Worm (Caenorhabditis elegans): Measurements from ENCODE around the gene atg-13.

atg-13 gene

ce11 chrIII:8199060-8199459 is 41.1 kb upstream of the atg-13 start:
- no peak for TF ChIP-seq snpc-4 (tag; optimal IDR thresholded peaks at IDR 0.05)

ce11 chrIII:8191695-8192094 is 33.7 kb upstream of the atg-13 start, which contains the start of gene C50C3.1:
C50C3.1 (plus strand) TSS chrIII:8191995.
- no peak for TF ChIP-seq unc-30 (tag; optimal IDR thresholded peaks at IDR 0.05)
- TF ChIP-seq efl-1 (optimal IDR thresholded peaks at IDR 0.05), result peak in 1 of 2 experiments; percentile 17
- no peak for TF ChIP-seq efl-1 (GFP tag; optimal IDR thresholded peaks at IDR 0.05 in 1 of 2)
- no peak for TF ChIP-seq hpl-2 (GFP tag; optimal IDR thresholded peaks at IDR 0.05)

DNA sequence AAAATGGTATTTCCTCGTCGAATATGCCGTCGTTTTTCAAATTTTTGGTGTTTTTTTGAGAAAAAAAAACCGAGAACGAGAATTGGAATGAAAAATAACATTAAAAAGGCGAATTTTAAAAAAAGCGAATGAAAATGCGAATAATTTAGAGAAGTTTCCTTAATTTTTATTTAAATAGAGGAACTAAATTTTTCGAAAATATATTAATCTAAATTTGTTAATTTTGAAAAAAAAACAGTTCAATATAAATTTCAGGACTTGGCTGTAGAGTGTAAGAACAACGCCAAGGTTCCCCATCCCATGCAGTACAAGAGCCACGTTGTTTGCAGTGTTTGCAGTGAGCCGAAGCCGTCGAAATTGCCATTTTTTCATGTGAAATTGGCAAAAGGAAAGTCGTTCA is 32.5 kb upstream of the atg-13 start, which contains the start of gene C50C3.19:
TSS of gene C50C3.19 (plus strand) at position 301 of the 400 bp plus-strand sequence.
- TF ChIP-seq swsn-7 (tag; optimal IDR thresholded peaks at IDR 0.05) (no peak), lin-35 (GFP tag; optimal IDR thresholded peaks at IDR 0.05) (no peak), ceh-63 (GFP tag; optimal IDR thresholded peaks at IDR 0.05) (no peak), unc-98 (GFP tag; IDR thresholded peaks at IDR 0.05) (no peak), lin-39 (tag; optimal IDR thresholded peaks at IDR 0.05) (no peak), sup-37 (GFP tag; optimal IDR thresholded peaks at IDR 0.05) (no peak), nhr-84 (tag; optimal IDR thresholded peaks at IDR 0.05) (no peak), alr-1 (tag; optimal IDR thresholded peaks at IDR 0.05; ENCODE audit: borderline replicate concordance) (no peak), pax-3 (tag; optimal IDR thresholded peaks at IDR 0.05) (no peak), rnt-1 (tag; optimal IDR thresholded peaks at IDR 0.05) (no peak), aly-2 (tag; optimal IDR thresholded peaks at IDR 0.05) (no peak), mdl-1 (tag; optimal IDR thresholded peaks at IDR 0.05) (no peak), fkh-10 (GFP tag; optimal IDR thresholded peaks at IDR 0.05) (no peak), mef-2 (tag; optimal IDR thresholded peaks at IDR 0.05) (no peak), isw-1 (GFP tag; IDR thresholded peaks at IDR 0.05) (no peak), unc-62 (GFP tag; optimal IDR thresholded peaks at IDR 0.05) (no peak)

DNA sequence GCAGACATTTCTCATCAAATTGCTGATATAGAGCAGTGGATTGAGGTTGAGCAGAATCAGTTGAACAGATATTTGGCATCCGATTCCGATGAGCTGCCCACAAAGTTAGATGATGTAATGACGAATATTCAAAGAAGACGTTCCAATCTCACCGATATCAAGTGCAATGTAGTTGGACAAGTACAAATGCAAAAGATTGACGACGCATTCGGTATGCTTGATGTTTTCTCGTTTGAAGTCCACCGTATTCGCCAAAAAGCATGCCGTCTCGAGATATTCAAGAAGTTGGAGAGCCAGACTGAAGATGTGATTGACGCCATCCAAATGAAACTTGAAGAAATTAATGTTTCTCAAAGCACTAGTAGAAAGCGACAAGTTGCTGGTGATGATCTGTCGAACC is 27.1 kb upstream of the atg-13 start:
- no peak for TF ChIP-seq unc-98 (GFP tag; IDR thresholded peaks at IDR 0.05)

- no peak for TF ChIP-seq ceh-63 (GFP tag; optimal IDR thresholded peaks at IDR 0.05)
- TF ChIP-seq unc-86 (tag; optimal IDR thresholded peaks at IDR 0.05), result no peak
- no peak for TF ChIP-seq fkh-10 (GFP tag; optimal IDR thresholded peaks at IDR 0.05)
- no peak for TF ChIP-seq zip-4 (GFP tag; optimal IDR thresholded peaks at IDR 0.05)
- TF ChIP-seq nhr-20 (tag; optimal IDR thresholded peaks at IDR 0.05), result no peak
- TF ChIP-seq efl-3 (GFP tag; optimal IDR thresholded peaks at IDR 0.05), result no peak
- TF ChIP-seq mab-9 (GFP tag; IDR thresholded peaks at IDR 0.05), result no peak
- no peak for TF ChIP-seq irx-1 (tag; optimal IDR thresholded peaks at IDR 0.05)
- TF ChIP-seq lir-3 (tag; optimal IDR thresholded peaks at IDR 0.05; ENCODE audit: poor library complexity), result no peak
- no peak for TF ChIP-seq lin-14 (GFP tag; optimal IDR thresholded peaks at IDR 0.05)
- TF ChIP-seq grh-1 (GFP tag; IDR thresholded peaks at IDR 0.05), result no peak
- no peak for TF ChIP-seq egl-13 (tag; optimal IDR thresholded peaks at IDR 0.05)
- no peak for TF ChIP-seq ceh-8 (GFP tag; optimal IDR thresholded peaks at IDR 0.05)
- TF ChIP-seq nhr-12 (tag; optimal IDR thresholded peaks at IDR 0.05), result no peak
- no peak for TF ChIP-seq ama-1 (optimal IDR thresholded peaks at IDR 0.05)
- no peak for TF ChIP-seq ceh-88 (GFP tag; IDR thresholded peaks at IDR 0.05)
- TF ChIP-seq egl-27 (tag; optimal IDR thresholded peaks at IDR 0.05), result no peak
- no peak for TF ChIP-seq nhr-90 (tag; optimal IDR thresholded peaks at IDR 0.05; ENCODE audit: poor library complexity)
Observed at ce11 chrIII:8182573-8182972, 24.6 kb upstream of the atg-13 start.
